Worm (Caenorhabditis elegans): ENCODE data around the gene B0563.5.

DNA sequence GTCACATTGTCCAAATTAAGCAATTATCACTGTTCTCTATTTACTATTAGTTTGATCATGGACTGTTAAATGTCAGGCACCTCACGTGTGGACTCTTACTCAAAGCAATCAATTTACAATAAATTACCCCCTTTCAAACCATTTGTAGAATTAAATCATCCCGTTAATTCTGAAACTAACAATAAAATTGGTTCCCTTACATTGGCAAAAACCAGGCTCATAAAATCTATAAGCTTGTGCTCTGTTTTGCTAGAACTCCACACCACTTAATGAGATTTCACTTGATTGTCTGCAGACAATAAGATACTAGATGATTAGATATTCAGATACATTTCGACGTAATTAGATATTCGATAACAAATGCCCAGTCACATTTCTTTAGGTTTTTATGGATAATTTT lies 24.1 kb downstream of the B0563.5 start:
- TF ChIP-seq lin-13 (GFP tag; optimal IDR thresholded peaks at IDR 0.05): no peak
- no peak for TF ChIP-seq zag-1 (tag; optimal IDR thresholded peaks at IDR 0.05)
- TF ChIP-seq aly-2 (tag; optimal IDR thresholded peaks at IDR 0.05): no peak
- no peak for TF ChIP-seq R02D3.7 (tag; optimal IDR thresholded peaks at IDR 0.05)
- TF ChIP-seq ces-1 (GFP tag; optimal IDR thresholded peaks at IDR 0.05): no peak
- TF ChIP-seq zip-11 (GFP tag; IDR thresholded peaks at IDR 0.05): no peak
- TF ChIP-seq ceh-28 (tag; optimal IDR thresholded peaks at IDR 0.05): no peak
- TF ChIP-seq unc-39 (tag; optimal IDR thresholded peaks at IDR 0.05): no peak
- no peak for TF ChIP-seq ceh-82 (tag; optimal IDR thresholded peaks at IDR 0.05)
- TF ChIP-seq egl-27 (tag; optimal IDR thresholded peaks at IDR 0.05): no peak
- no peak for TF ChIP-seq ztf-7 (tag; optimal IDR thresholded peaks at IDR 0.05)
- TF ChIP-seq set-16 (GFP tag; IDR thresholded peaks at IDR 0.05): no peak

Data from whole organism, L4 larva.